Worm (Caenorhabditis elegans) whole organism, L4 larva: ENCODE measurements around the gene pho-6.

Experiments used
- F44E2.7 ChIP-seq: fragments of 200-800 bp; sonication (Bioruptor generic); IDR thresholded peaks from 2 replicates; pipeline ENCODE4 v2.1.2; 2022; ENCODE audit warnings: missing genetic modification characterization, missing compliant biosample characterization
- T26A8.4 ChIP-seq: fragments of 200-800 bp; sonication (Bioruptor generic); IDR thresholded peaks from 2 replicates; pipeline ENCODE4 v1.3.6; 2022; ENCODE audit warnings: missing genetic modification characterization, missing compliant biosample characterization
- ZK337.2 ChIP-seq: fragments of 200-800 bp; sonication (Bioruptor generic); IDR thresholded peaks from 2 replicates; pipeline ENCODE4 v1.3.6; 2022; ENCODE audit warnings: missing genetic modification reagents, missing genetic modification characterization, missing compliant biosample characterization
- ZK546.5 ChIP-seq, 2 experiments: sonication (generic microtip); optimal IDR thresholded peaks; 2 replicates each; lab custom pipeline; 2017; ENCODE audit warnings: missing biosample characterization in 2 of 2, missing genetic modification characterization in 2 of 2
- daf-16 ChIP-seq, 3 experiments: sonication (generic microtip); optimal IDR thresholded peaks; 2 replicates each; lab custom pipeline; 2016 to 2017; ENCODE audit warnings: missing genetic modification characterization in 3 of 3, missing genetic modification reagents in 3 of 3, mild to moderate bottlenecking in 2 of 3, missing compliant biosample characterization in 2 of 3, missing biosample characterization in 1 of 3, moderate library complexity in 1 of 3
- daf-8 ChIP-seq: fragments of 200-800 bp; sonication (Bioruptor generic); IDR thresholded peaks from 2 replicates; pipeline ENCODE4 v1.3.6; 2022; ENCODE audit warnings: missing genetic modification characterization, missing compliant biosample characterization
- lin-15B ChIP-seq: fragments of 150-350 bp; sonication (generic microtip); optimal IDR thresholded peaks from 3 replicates; lab custom pipeline; 2014; ENCODE audit warnings: missing biosample characterization, missing genetic modification characterization
- lsy-2 ChIP-seq, 2 experiments: fragments of 150-350 bp in 1 of 2; sonication (generic microtip) in 1 of 2; optimal IDR thresholded peaks; 2 replicates each; lab custom pipeline; 2014 to 2017; ENCODE audit warnings: missing biosample characterization in 2 of 2, missing genetic modification characterization in 2 of 2
- madf-5 ChIP-seq, 2 experiments: fragments of 200-800 bp; sonication (Bioruptor generic); IDR thresholded peaks; 2 replicates each; pipeline ENCODE4 v1.3.6; 2022; ENCODE audit warnings: missing compliant biosample characterization in 2 of 2, missing genetic modification characterization in 2 of 2
- mdl-1 ChIP-seq, 2 experiments: fragments of 150-350 bp in 1 of 2; sonication (generic microtip) in 1 of 2; optimal IDR thresholded peaks; 2 replicates each; lab custom pipeline; 2014 to 2017; ENCODE audit warnings: missing biosample characterization in 2 of 2, missing genetic modification characterization in 2 of 2
- nhr-76 ChIP-seq: fragments of 150-350 bp; optimal IDR thresholded peaks from 2 replicates; lab custom pipeline; 2014; ENCODE audit warnings: missing biosample characterization, missing genetic modification characterization
- pha-4 ChIP-seq, 2 experiments: fragments of 150-350 bp in 1 of 2; fragments of 200-800 bp in 1 of 2; sonication (Bioruptor generic) in 1 of 2; IDR thresholded peaks in 1 of 2; optimal IDR thresholded peaks in 1 of 2; 2 replicates each; pipeline versions ENCODE4 v1.3.6 to Lab custom; 2014 to 2022; ENCODE audit warnings: missing genetic modification characterization in 2 of 2, missing genetic modification reagents in 2 of 2, missing biosample characterization in 1 of 2, missing compliant biosample characterization in 1 of 2
- unc-130 ChIP-seq: sonication (generic microtip); optimal IDR thresholded peaks from 2 replicates; lab custom pipeline; 2016; ENCODE audit warnings: missing genetic modification reagents, missing genetic modification characterization, missing compliant biosample characterization

- TF ChIP-seq T26A8.4 (no peak), lin-15B (tag; lab: Kevin White, UChicago) (no peak), unc-130 (no peak), nhr-76 (no peak), daf-8 (GFP tag; lab: Robert Waterston, UW) (no peak), daf-16 (GFP tag; optimal IDR thresholded peaks at IDR 0.05; lab: Kevin White, UChicago) (no peak), daf-16 (tag; optimal IDR thresholded peaks at IDR 0.05; lab: Kevin White, UChicago) (no peak), lsy-2 (tag; optimal IDR thresholded peaks at IDR 0.05; lab: Kevin White, UChicago) (no peak), mdl-1 (tag; optimal IDR thresholded peaks at IDR 0.05; lab: Kevin White, UChicago) (no peak), ZK546.5 (tag; optimal IDR thresholded peaks at IDR 0.05; lab: Kevin White, UChicago) (no peak), pha-4 (GFP tag; IDR thresholded peaks at IDR 0.05; lab: Robert Waterston, UW) (no peak), pha-4 (tag; optimal IDR thresholded peaks at IDR 0.05; lab: Kevin White, UChicago) (no peak), F44E2.7 (GFP tag; lab: Robert Waterston, UW) (no peak), madf-5 (GFP tag; IDR thresholded peaks at IDR 0.05; lab: Robert Waterston, UW) (no peak), ZK337.2 (GFP tag; lab: Robert Waterston, UW) (no peak)
These were observed 23.6 kb downstream of the pho-6 start, which contains the start of gene gpa-2 for ce11 chrV:8370705-8371104.
